Worm (Caenorhabditis elegans) whole organism, late embryonic: ENCODE data around the gene C30G7.2.

Source experiments
- Y22D7AL.16 ChIP-seq: sonication (generic microtip); optimal IDR thresholded peaks from 2 replicates; lab custom pipeline; 2016; ENCODE audit warnings: missing genetic modification characterization, missing compliant biosample characterization
- ceh-22 ChIP-seq: sonication (generic microtip); optimal IDR thresholded peaks from 2 replicates; lab custom pipeline; 2017; ENCODE audit warnings: missing biosample characterization, missing genetic modification characterization
- dmd-4 ChIP-seq: sonication (generic microtip); optimal IDR thresholded peaks from 2 replicates; lab custom pipeline; 2016; ENCODE audit warnings: borderline replicate concordance, missing genetic modification characterization, missing compliant biosample characterization
- elt-4 ChIP-seq: sonication (generic microtip); optimal IDR thresholded peaks from 2 replicates; lab custom pipeline; 2016; ENCODE audit warnings: missing genetic modification characterization, missing compliant biosample characterization
- fkh-10 ChIP-seq: fragments of 150-350 bp; optimal IDR thresholded peaks from 2 replicates; lab custom pipeline; 2014; ENCODE audit warnings: missing biosample characterization, missing genetic modification reagents, missing genetic modification characterization
- hlh-13 ChIP-seq: fragments of 200-800 bp; sonication (Bioruptor generic); optimal IDR thresholded peaks from 2 replicates; lab custom pipeline; 2018; ENCODE audit warnings: mild to moderate bottlenecking, missing genetic modification characterization, missing compliant biosample characterization
- nhr-11 ChIP-seq: fragments of 150-350 bp; optimal IDR thresholded peaks from 2 replicates; lab custom pipeline; 2014; ENCODE audit warnings: missing biosample characterization, missing genetic modification characterization
- pat-9 ChIP-seq: fragments of 200-800 bp; sonication (Bioruptor generic); optimal IDR thresholded peaks from 2 replicates; lab custom pipeline; 2018; ENCODE audit warnings: mild to moderate bottlenecking, missing genetic modification characterization, moderate library complexity, missing compliant biosample characterization
- pqm-1 ChIP-seq: sonication (generic microtip); optimal IDR thresholded peaks from 2 replicates; lab custom pipeline; 2016; ENCODE audit warnings: missing genetic modification characterization, missing compliant biosample characterization
- rnt-1 ChIP-seq: sonication (generic microtip); optimal IDR thresholded peaks from 2 replicates; lab custom pipeline; 2016; ENCODE audit warnings: missing genetic modification characterization, missing compliant biosample characterization
- sox-4 ChIP-seq: sonication (generic microtip); optimal IDR thresholded peaks from 2 replicates; lab custom pipeline; 2017; ENCODE audit warnings: mild to moderate bottlenecking, missing genetic modification characterization, inconsistent platforms, missing compliant biosample characterization

- TF ChIP-seq rnt-1 (tag; lab: Kevin White, UChicago) = no peak
- no peak for TF ChIP-seq pqm-1 (tag; lab: Kevin White, UChicago)
- TF ChIP-seq pat-9 (tag; lab: Kevin White, UChicago) = no peak
- TF ChIP-seq nhr-11 (tag; lab: Kevin White, UChicago) = no peak
- no peak for TF ChIP-seq Y22D7AL.16
- no peak for TF ChIP-seq sox-4 (tag; lab: Kevin White, UChicago)
- TF ChIP-seq ceh-22 = no peak
- no peak for TF ChIP-seq hlh-13 (GFP tag; lab: Kevin White, UChicago)
- no peak for TF ChIP-seq dmd-4
- no peak for TF ChIP-seq fkh-10 (GFP tag; lab: Kevin White, UChicago)
- no peak for TF ChIP-seq elt-4 (tag; lab: Kevin White, UChicago)
Observed at ce11 chrV:14933450-14934218, 3.1 kb upstream of the C30G7.2 start.
